Fruit fly (Drosophila melanogaster) whole organism, embryonic: ENCODE data around the gene Ilp6.

Experiments used
- Abd-B ChIP-seq: fragments of 200-800 bp; sonication (Bioruptor generic); optimal IDR thresholded peaks from 2 replicates; lab custom pipeline; 2018; ENCODE audit warnings: missing biosample characterization, mild to moderate bottlenecking, missing genetic modification characterization, moderate library complexity
- Aef1 ChIP-seq: fragments of 200-800 bp; sonication (Bioruptor generic); IDR thresholded peaks from 3 replicates; pipeline ENCODE4 v1.3.6; 2022; ENCODE audit warnings: missing biosample characterization, missing genetic modification characterization
- BEAF-32 ChIP-seq: fragments of 200-800 bp; sonication (Bioruptor generic); optimal IDR thresholded peaks from 3 replicates; lab custom pipeline; 2017; ENCODE audit warnings: missing biosample characterization, missing genetic modification characterization, mild to moderate bottlenecking, moderate library complexity, missing genetic modification reagents
- C15 ChIP-seq: fragments of 200-800 bp; sonication (Bioruptor generic); IDR thresholded peaks from 3 replicates; pipeline ENCODE4 v1.3.6; 2022; ENCODE audit warnings: missing biosample characterization, missing genetic modification characterization
- CG11093 ChIP-seq: fragments of 200-800 bp; sonication (Bioruptor generic); IDR thresholded peaks from 3 replicates; pipeline ENCODE4 v1.3.6; 2022; ENCODE audit warnings: missing biosample characterization, missing genetic modification characterization
- CG12155 ChIP-seq: fragments of 200-800 bp; sonication (Bioruptor generic); optimal IDR thresholded peaks from 3 replicates; lab custom pipeline; 2016; ENCODE audit warnings: missing biosample characterization, missing genetic modification characterization
- CG12236 ChIP-seq: fragments of 200-800 bp; sonication (Bioruptor generic); optimal IDR thresholded peaks from 2 replicates; lab custom pipeline; 2016; ENCODE audit warnings: missing biosample characterization, missing genetic modification characterization
- CG12744 ChIP-seq: fragments of 200-800 bp; sonication (Bioruptor generic); optimal IDR thresholded peaks from 2 replicates; lab custom pipeline; 2016; ENCODE audit warnings: missing biosample characterization, missing genetic modification characterization
- CG16863 ChIP-seq: fragments of 200-800 bp; sonication (Bioruptor generic); optimal IDR thresholded peaks from 3 replicates; lab custom pipeline; 2016; ENCODE audit warnings: missing biosample characterization, missing genetic modification characterization
- CG1792 ChIP-seq: fragments of 200-800 bp; sonication (Bioruptor generic); optimal IDR thresholded peaks from 2 replicates; lab custom pipeline; 2016; ENCODE audit warnings: missing biosample characterization, missing genetic modification characterization
- CG2889 ChIP-seq: fragments of 200-800 bp; sonication (Bioruptor generic); IDR thresholded peaks from 3 replicates; pipeline ENCODE4 v1.3.6; 2022; ENCODE audit warnings: missing biosample characterization, missing genetic modification characterization
- CG3281 ChIP-seq: fragments of 200-800 bp; sonication (Bioruptor generic); optimal IDR thresholded peaks from 3 replicates; lab custom pipeline; 2017; ENCODE audit warnings: missing biosample characterization, mild to moderate bottlenecking, missing genetic modification characterization
- CG6254 ChIP-seq: fragments of 200-800 bp; sonication (Bioruptor generic); optimal IDR thresholded peaks from 3 replicates; lab custom pipeline; 2017; ENCODE audit warnings: mild to moderate bottlenecking, missing biosample characterization, missing genetic modification reagents, missing genetic modification characterization
- CG6813 ChIP-seq: fragments of 200-800 bp; sonication (Bioruptor generic); optimal IDR thresholded peaks from 2 replicates; lab custom pipeline; 2017; ENCODE audit warnings: missing biosample characterization, missing genetic modification characterization, mild to moderate bottlenecking, moderate library complexity, missing genetic modification reagents
- CG7372 ChIP-seq: fragments of 200-800 bp; sonication (Bioruptor generic); IDR thresholded peaks from 2 replicates; pipeline ENCODE4 v1.3.6; 2022; ENCODE audit warnings: missing biosample characterization, missing genetic modification characterization
- CG7556 ChIP-seq: fragments of 200-800 bp; sonication (Bioruptor generic); optimal IDR thresholded peaks from 2 replicates; lab custom pipeline; 2017; ENCODE audit warnings: missing biosample characterization, mild to moderate bottlenecking, missing genetic modification characterization
- CG8388 ChIP-seq: fragments of 200-800 bp; sonication (Bioruptor generic); optimal IDR thresholded peaks from 2 replicates; lab custom pipeline; 2019; ENCODE audit warnings: missing biosample characterization, mild to moderate bottlenecking, missing genetic modification characterization, moderate library complexity
- CG8765 ChIP-seq: fragments of 200-800 bp; sonication (Bioruptor generic); IDR thresholded peaks from 2 replicates; pipeline ENCODE4 v1.3.6; 2022; ENCODE audit warnings: missing biosample characterization, missing genetic modification characterization
- CG9797 ChIP-seq: fragments of 200-800 bp; sonication (Bioruptor generic); optimal IDR thresholded peaks from 3 replicates; lab custom pipeline; 2018; ENCODE audit warnings: missing biosample characterization, mild to moderate bottlenecking, missing genetic modification characterization
- Dll ChIP-seq: fragments of 200-800 bp; sonication (Bioruptor generic); IDR thresholded peaks from 4 replicates; pipeline ENCODE4 v1.3.6; 2022; ENCODE audit warnings: missing biosample characterization, missing genetic modification characterization; ENCODE audit not compliant: partially characterized antibody
- Doc3 ChIP-seq: fragments of 200-800 bp; sonication (Bioruptor generic); IDR thresholded peaks from 3 replicates; pipeline ENCODE4 v1.3.6; 2022; ENCODE audit warnings: missing biosample characterization, missing genetic modification characterization; ENCODE audit not compliant: partially characterized antibody
- Drgx ChIP-seq: fragments of 200-800 bp; sonication (Bioruptor generic); IDR thresholded peaks from 2 replicates; pipeline ENCODE4 v1.3.6; 2022; ENCODE audit warnings: missing biosample characterization, missing genetic modification characterization
- E2f2 ChIP-seq: fragments of 200-800 bp; sonication (Bioruptor generic); IDR thresholded peaks from 2 replicates; pipeline ENCODE4 v1.3.6; 2022; ENCODE audit warnings: missing biosample characterization, missing genetic modification characterization
- ERR ChIP-seq: fragments of 200-800 bp; sonication (Bioruptor generic); optimal IDR thresholded peaks from 2 replicates; lab custom pipeline; 2016; ENCODE audit warnings: missing biosample characterization, missing genetic modification characterization
- GATAe ChIP-seq: fragments of 200-800 bp; sonication (Bioruptor generic); conservative IDR thresholded peaks from 2 replicates; pipeline ENCODE4 v1.3.6; 2022; ENCODE audit warnings: missing biosample characterization, missing genetic modification characterization
- Gsc ChIP-seq: fragments of 200-800 bp; sonication (Bioruptor generic); IDR thresholded peaks from 2 replicates; pipeline ENCODE4 v1.3.6; 2022; ENCODE audit warnings: missing biosample characterization, missing genetic modification characterization
- H2.0 ChIP-seq: fragments of 200-800 bp; sonication (Bioruptor generic); IDR thresholded peaks from 2 replicates; pipeline ENCODE4 v1.3.6; 2022; ENCODE audit warnings: missing biosample characterization, missing genetic modification characterization
- HLH54F ChIP-seq: fragments of 200-800 bp; sonication (Bioruptor generic); optimal IDR thresholded peaks from 3 replicates; lab custom pipeline; 2016; ENCODE audit warnings: missing biosample characterization, missing genetic modification characterization
- Kr ChIP-seq: fragments of 200-800 bp; sonication (Bioruptor generic); optimal IDR thresholded peaks from 2 replicates; lab custom pipeline; 2017; ENCODE audit warnings: missing biosample characterization, mild to moderate bottlenecking, missing genetic modification characterization
- Myb ChIP-seq: fragments of 200-800 bp; sonication (Bioruptor generic); optimal IDR thresholded peaks from 2 replicates; lab custom pipeline; 2016; ENCODE audit warnings: missing biosample characterization, missing genetic modification characterization
- Oaz ChIP-seq: fragments of 200-800 bp; sonication (Bioruptor generic); IDR thresholded peaks from 2 replicates; pipeline ENCODE4 v1.3.6; 2022; ENCODE audit warnings: missing biosample characterization, missing genetic modification characterization
- PHDP ChIP-seq: fragments of 200-800 bp; sonication (Bioruptor generic); optimal IDR thresholded peaks from 3 replicates; lab custom pipeline; 2018; ENCODE audit warnings: missing biosample characterization, mild to moderate bottlenecking, missing genetic modification characterization, moderate library complexity
- Ravus ChIP-seq: fragments of 200-800 bp; sonication (Bioruptor generic); IDR thresholded peaks from 2 replicates; pipeline ENCODE4 v1.3.6; 2022; ENCODE audit warnings: missing biosample characterization, missing genetic modification characterization
- Side ChIP-seq: fragments of 200-800 bp; sonication (Bioruptor generic); optimal IDR thresholded peaks from 2 replicates; lab custom pipeline; 2016; ENCODE audit warnings: missing biosample characterization, missing genetic modification characterization
- ap ChIP-seq: fragments of 200-800 bp; sonication (Bioruptor generic); IDR thresholded peaks from 2 replicates; pipeline ENCODE4 v1.3.6; 2022; ENCODE audit warnings: missing biosample characterization, missing genetic modification characterization
- ase ChIP-seq: fragments of 200-800 bp; sonication (Bioruptor generic); IDR thresholded peaks from 3 replicates; pipeline ENCODE4 v1.3.6; 2022; ENCODE audit warnings: missing biosample characterization, missing genetic modification characterization
- chif ChIP-seq, 2 experiments: fragments of 200-800 bp; sonication (Bioruptor generic); optimal IDR thresholded peaks; 3 replicates each; lab custom pipeline; 2016; ENCODE audit warnings: missing biosample characterization in 2 of 2, missing genetic modification characterization in 2 of 2
- chn ChIP-seq: fragments of 200-800 bp; sonication (Bioruptor generic); optimal IDR thresholded peaks from 2 replicates; lab custom pipeline; 2016; ENCODE audit warnings: missing biosample characterization, missing genetic modification characterization
- crp ChIP-seq, 2 experiments: fragments of 200-800 bp; sonication (Bioruptor generic); optimal IDR thresholded peaks; 2 replicates in 1 of 2; 3 replicates in 1 of 2; lab custom pipeline; 2017; ENCODE audit warnings: missing biosample characterization in 2 of 2, missing genetic modification characterization in 2 of 2, mild to moderate bottlenecking in 1 of 2, moderate library complexity in 1 of 2
- esg ChIP-seq: fragments of 200-800 bp; sonication (Bioruptor generic); conservative IDR thresholded peaks from 2 replicates; pipeline ENCODE4 v1.3.6; 2022; ENCODE audit warnings: missing biosample characterization, missing genetic modification characterization
- gce ChIP-seq: fragments of 200-800 bp; sonication (Bioruptor generic); IDR thresholded peaks from 3 replicates; pipeline ENCODE4 v1.3.6; 2022; ENCODE audit warnings: missing biosample characterization, missing genetic modification characterization
- grn ChIP-seq: fragments of 200-800 bp; sonication (Bioruptor generic); optimal IDR thresholded peaks from 3 replicates; lab custom pipeline; 2017; ENCODE audit warnings: missing biosample characterization, missing genetic modification characterization
- gsb-n ChIP-seq: fragments of 200-800 bp; sonication (Bioruptor generic); optimal IDR thresholded peaks from 3 replicates; lab custom pipeline; 2018; ENCODE audit warnings: missing biosample characterization, mild to moderate bottlenecking, missing genetic modification characterization
- ind ChIP-seq: fragments of 200-800 bp; sonication (Bioruptor generic); optimal IDR thresholded peaks from 3 replicates; lab custom pipeline; 2016; ENCODE audit warnings: missing biosample characterization, missing genetic modification characterization
- onecut ChIP-seq: fragments of 200-800 bp; sonication (Bioruptor generic); IDR thresholded peaks from 2 replicates; pipeline ENCODE4 v1.3.6; 2022; ENCODE audit warnings: missing biosample characterization, missing genetic modification characterization
- run ChIP-seq: fragments of 200-800 bp; sonication (Bioruptor generic); optimal IDR thresholded peaks from 3 replicates; lab custom pipeline; 2018; ENCODE audit warnings: missing biosample characterization, mild to moderate bottlenecking, missing genetic modification characterization
- tgo ChIP-seq: fragments of 200-800 bp; sonication (Bioruptor generic); IDR thresholded peaks from 3 replicates; pipeline ENCODE4 v1.3.6; 2022; ENCODE audit warnings: missing biosample characterization, missing genetic modification characterization
- vnd ChIP-seq: fragments of 200-800 bp; sonication (Bioruptor generic); IDR thresholded peaks from 3 replicates; pipeline ENCODE4 v1.3.6; 2022; ENCODE audit warnings: missing biosample characterization, missing genetic modification characterization; ENCODE audit not compliant: partially characterized antibody
- yki ChIP-seq: fragments of >200 bp; optimal IDR thresholded peaks from 3 replicates; lab custom pipeline; 2018
- zen2 ChIP-seq: fragments of 200-800 bp; sonication (Bioruptor generic); IDR thresholded peaks from 3 replicates; pipeline ENCODE4 v1.3.6; 2022; ENCODE audit warnings: missing biosample characterization, missing genetic modification characterization; ENCODE audit not compliant: partially characterized antibody

Ilp6 gene

dm6 chrX:2298708-2299370 lies 35.6 kb downstream of the Ilp6 start (continued):
- TF ChIP-seq CG7372 (GFP tag; lab: Robert Waterston, UW), result peak; percentile 47; the same call in 1 of the 2 replicates
- TF ChIP-seq CG12236, result peak; percentile 78
- TF ChIP-seq ind, result peak; percentile 65
- peak; percentile 65 for TF ChIP-seq E2f2
- peak; percentile 64 for TF ChIP-seq Abd-B
- TF ChIP-seq onecut (GFP tag; lab: Robert Waterston, UW), result peak; percentile 76
- TF ChIP-seq Oaz, result 0 out of 2 replicates have a peak, but pooled peaks have one; percentile 12
- TF ChIP-seq H2.0 (GFP tag; lab: Robert Waterston, UW), result peak; percentile 85
- TF ChIP-seq Gsc (GFP tag; lab: Robert Waterston, UW), result no peak
- peak; percentile 80 for TF ChIP-seq PHDP (tag; lab: Kevin White, UChicago)
- no peak; the same call in 1 of the 2 replicates for TF ChIP-seq Ravus (GFP tag; lab: Robert Waterston, UW)
- peak; percentile 81 for TF ChIP-seq CG16863 (GFP tag; lab: Kevin White, UChicago)
- TF ChIP-seq chif (GFP tag; optimal IDR thresholded peaks at IDR 0.05; lab: Kevin White, UChicago), result peak; percentile 74 to 81
- peak; percentile 88 for TF ChIP-seq CG8388
- TF ChIP-seq Kr, result peak; percentile 76
- no peak for TF ChIP-seq CG2889 (GFP tag; lab: Robert Waterston, UW)
- TF ChIP-seq Aef1, result peak; percentile 52; the same call in 2 of the 3 replicates
- TF ChIP-seq CG12155 (GFP tag; lab: Kevin White, UChicago), result peak; percentile 59
- peak; percentile 52 for TF ChIP-seq CG1792 (GFP tag; lab: Kevin White, UChicago)
- peak; percentile 6 for TF ChIP-seq CG9797 (GFP tag; lab: Kevin White, UChicago)
- peak; percentile 77 for TF ChIP-seq ap
- peak; percentile 72 for TF ChIP-seq CG6254 (GFP tag; lab: Kevin White, UChicago)
- peak; percentile 91 for TF ChIP-seq gsb-n (tag; lab: Kevin White, UChicago)
- peak; percentile 67 for TF ChIP-seq tgo
- peak; percentile 74 for TF ChIP-seq run
- TF ChIP-seq ERR (GFP tag; lab: Kevin White, UChicago), result peak; percentile 45
- peak; percentile 73 for TF ChIP-seq CG8765 (GFP tag; lab: Robert Waterston, UW)
- peak; percentile 70 for TF ChIP-seq esg (GFP tag; lab: Robert Waterston, UW)
- peak; percentile 79 for TF ChIP-seq CG6813 (GFP tag; lab: Kevin White, UChicago)
- TF ChIP-seq CG12744 (GFP tag; lab: Kevin White, UChicago), result peak; percentile 49
- TF ChIP-seq Drgx, result peak; percentile 94
- peak; percentile 84 for TF ChIP-seq ase (GFP tag; lab: Robert Waterston, UW)
- peak; percentile 54 for TF ChIP-seq HLH54F (GFP tag; lab: Kevin White, UChicago)
- TF ChIP-seq vnd (GFP tag; lab: Robert Waterston, UW), result no peak
- TF ChIP-seq CG11093 (GFP tag; lab: Robert Waterston, UW), result peak; percentile 49; the same call in 1 of the 3 replicates
- TF ChIP-seq chn (GFP tag; lab: Kevin White, UChicago), result peak; percentile 80
- peak; percentile 85 for TF ChIP-seq gce (GFP tag; lab: Robert Waterston, UW)
- TF ChIP-seq grn (GFP tag; lab: Kevin White, UChicago), result peak; percentile 46
- no peak for TF ChIP-seq Doc3 (GFP tag; lab: Robert Waterston, UW)
- no peak for TF ChIP-seq C15 (GFP tag; lab: Robert Waterston, UW)
- no peak for TF ChIP-seq BEAF-32 (GFP tag; lab: Kevin White, UChicago)
- peak; percentile 35 for TF ChIP-seq Myb (GFP tag; lab: Kevin White, UChicago)
- TF ChIP-seq zen2, result no peak
- no peak for TF ChIP-seq Dll (GFP tag; lab: Robert Waterston, UW)
- peak; percentile 6 for TF ChIP-seq CG3281 (GFP tag; lab: Kevin White, UChicago)
- TF ChIP-seq CG7556 (GFP tag; lab: Kevin White, UChicago), result peak; percentile 72
- peak; percentile 87 for TF ChIP-seq Side
- peak in 1 of 2 experiments; percentile 26 for TF ChIP-seq crp (GFP tag; optimal IDR thresholded peaks at IDR 0.05; lab: Kevin White, UChicago)
- peak; percentile 11 for TF ChIP-seq yki (lab: Kevin White, UChicago)
- TF ChIP-seq GATAe (GFP tag; lab: Robert Waterston, UW), result no peak
